Worm (Caenorhabditis elegans) whole organism, L2 larva: Measurements from ENCODE around the gene C06E2.2.

Source experiments
- ama-1 ChIP-seq: fragments of 150-350 bp; optimal IDR thresholded peaks from 2 replicates; lab custom pipeline; 2018; ENCODE audit warnings: inconsistent platforms
- nhr-11 ChIP-seq: fragments of 150-350 bp; optimal IDR thresholded peaks from 2 replicates; lab custom pipeline; 2014; ENCODE audit warnings: missing biosample characterization, missing genetic modification characterization
- nhr-25 ChIP-seq: fragments of 150-350 bp; sonication (generic microtip); optimal IDR thresholded peaks from 3 replicates; lab custom pipeline; 2014; ENCODE audit warnings: missing biosample characterization, missing genetic modification characterization

ce11 chrX:8905089-8905488, 25.6 kb downstream of the C06E2.2 start, which contains the start of gene ensh-1:
- TF ChIP-seq nhr-11 (tag; lab: Kevin White, UChicago), result no peak
- no peak for TF ChIP-seq ama-1 (lab: Kevin White, UChicago)
- no peak for TF ChIP-seq nhr-25
